Worm (Caenorhabditis elegans) whole organism, L4 larva: ENCODE measurements around the gene ZK105.6.

Source experiments
- aha-1 ChIP-seq: fragments of 150-350 bp; peaks from one replicate; lab custom pipeline; 2014; ENCODE audit warnings: missing biosample characterization, missing genetic modification characterization
- mdl-1 ChIP-seq, 2 experiments: fragments of 150-350 bp in 1 of 2; sonication (generic microtip) in 1 of 2; optimal IDR thresholded peaks; 2 replicates each; lab custom pipeline; 2014 to 2017; ENCODE audit warnings: missing biosample characterization in 2 of 2, missing genetic modification characterization in 2 of 2
- mdt-29 ChIP-seq: fragments of 200-800 bp; sonication (Bioruptor generic); IDR thresholded peaks from 2 replicates; pipeline ENCODE4 v1.3.6; 2022; ENCODE audit warnings: missing genetic modification reagents, missing genetic modification characterization, missing compliant biosample characterization

- TF ChIP-seq aha-1 (tag; lab: Kevin White, UChicago): no peak
- no peak for TF ChIP-seq mdt-29 (GFP tag; lab: Robert Waterston, UW)
- no peak for TF ChIP-seq mdl-1 (tag; optimal IDR thresholded peaks at IDR 0.05; lab: Kevin White, UChicago)
Measured at ce11 chrV:7730488-7730887, 6.6 kb upstream of the ZK105.6 start.
